Fruit fly (Drosophila melanogaster) whole organism, embryonic: ENCODE measurements around the gene CG15506.

Experiments
- ATbp ChIP-seq: fragments of 200-800 bp; sonication (Bioruptor generic); optimal IDR thresholded peaks from 2 replicates; lab custom pipeline; 2017; ENCODE audit warnings: missing biosample characterization, mild to moderate bottlenecking, missing genetic modification characterization, missing genetic modification reagents
- Aef1 ChIP-seq: fragments of 200-800 bp; sonication (Bioruptor generic); IDR thresholded peaks from 3 replicates; pipeline ENCODE4 v1.3.6; 2022; ENCODE audit warnings: missing biosample characterization, missing genetic modification characterization
- Atf-2 ChIP-seq: fragments of 200-800 bp; sonication (Bioruptor generic); optimal IDR thresholded peaks from 2 replicates; lab custom pipeline; 2016; ENCODE audit warnings: missing biosample characterization, missing genetic modification characterization
- Bgb ChIP-seq: fragments of 200-800 bp; sonication (Bioruptor generic); IDR thresholded peaks from 2 replicates; pipeline ENCODE4 v1.3.6; 2022; ENCODE audit warnings: missing biosample characterization, missing genetic modification characterization; ENCODE audit not compliant: partially characterized antibody
- CG11085 ChIP-seq: fragments of 200-800 bp; sonication (Bioruptor generic); IDR thresholded peaks from 2 replicates; pipeline ENCODE4 v1.3.6; 2022; ENCODE audit warnings: missing biosample characterization, missing genetic modification characterization
- CG11247 ChIP-seq: fragments of 200-800 bp; sonication (Bioruptor generic); IDR thresholded peaks from 2 replicates; pipeline ENCODE4 v1.3.6; 2022; ENCODE audit warnings: missing biosample characterization, missing genetic modification characterization
- CG13894 ChIP-seq: fragments of 200-800 bp; sonication (Bioruptor generic); optimal IDR thresholded peaks from 3 replicates; lab custom pipeline; 2018; ENCODE audit warnings: missing biosample characterization, mild to moderate bottlenecking, missing genetic modification characterization, moderate library complexity
- CG16815 ChIP-seq: fragments of 200-800 bp; sonication (Bioruptor generic); optimal IDR thresholded peaks from 3 replicates; lab custom pipeline; 2017; ENCODE audit warnings: missing biosample characterization, mild to moderate bottlenecking, missing genetic modification characterization
- CG17568 ChIP-seq: fragments of 200-800 bp; sonication (Bioruptor generic); optimal IDR thresholded peaks from 2 replicates; lab custom pipeline; 2018; ENCODE audit warnings: missing biosample characterization, mild to moderate bottlenecking, missing genetic modification characterization, moderate library complexity
- CG18262 ChIP-seq: fragments of 200-800 bp; optimal IDR thresholded peaks from 3 replicates; lab custom pipeline; 2019; ENCODE audit warnings: missing biosample characterization, mild to moderate bottlenecking, missing genetic modification characterization, moderate library complexity
- CG2712 ChIP-seq: fragments of 200-800 bp; optimal IDR thresholded peaks from 3 replicates; lab custom pipeline; 2019; ENCODE audit warnings: missing biosample characterization, mild to moderate bottlenecking, missing genetic modification characterization, moderate library complexity
- CG42726 ChIP-seq: fragments of 200-800 bp; sonication (Bioruptor generic); IDR thresholded peaks from 2 replicates; pipeline ENCODE4 v1.3.6; 2022; ENCODE audit warnings: missing biosample characterization, missing genetic modification characterization; ENCODE audit not compliant: partially characterized antibody
- CG6175 ChIP-seq: fragments of 200-800 bp; sonication (Bioruptor generic); IDR thresholded peaks from 3 replicates; pipeline ENCODE4 v1.3.6; 2022; ENCODE audit warnings: missing biosample characterization, missing genetic modification characterization
- CG8478 ChIP-seq: fragments of >200 bp; optimal IDR thresholded peaks from 2 replicates; lab custom pipeline; 2018
- CG8924 ChIP-seq: fragments of 200-800 bp; optimal IDR thresholded peaks from 3 replicates; lab custom pipeline; 2019; ENCODE audit warnings: missing biosample characterization, mild to moderate bottlenecking, missing genetic modification characterization, moderate library complexity
- CkIIα-i1 ChIP-seq: fragments of 200-800 bp; sonication (Bioruptor generic); IDR thresholded peaks from 2 replicates; pipeline ENCODE4 v1.3.6; 2022; ENCODE audit warnings: missing biosample characterization, missing genetic modification characterization
- D ChIP-seq, 2 experiments: fragments of 200-800 bp in 1 of 2; fragments of >200 bp in 1 of 2; sonication (Bioruptor generic) in 1 of 2; optimal IDR thresholded peaks; 2 replicates in 1 of 2; 3 replicates in 1 of 2; lab custom pipeline; 2017; ENCODE audit warnings: mild to moderate bottlenecking in 1 of 2, missing biosample characterization in 1 of 2, missing genetic modification characterization in 1 of 2, missing genetic modification reagents in 1 of 2
- D19B ChIP-seq: fragments of 200-800 bp; sonication (Bioruptor generic); optimal IDR thresholded peaks from 2 replicates; lab custom pipeline; 2017; ENCODE audit warnings: missing biosample characterization, mild to moderate bottlenecking, missing genetic modification characterization
- Deaf1 ChIP-seq: fragments of 200-800 bp; optimal IDR thresholded peaks from 3 replicates; lab custom pipeline; 2019; ENCODE audit warnings: missing biosample characterization, mild to moderate bottlenecking, missing genetic modification characterization, moderate library complexity
- Dfd ChIP-seq, 2 experiments: fragments of >200 bp; optimal IDR thresholded peaks; 2 replicates each; lab custom pipeline; 2017; ENCODE audit warnings: missing biosample characterization in 2 of 2, missing genetic modification characterization in 2 of 2
- Drgx ChIP-seq: fragments of 200-800 bp; sonication (Bioruptor generic); IDR thresholded peaks from 2 replicates; pipeline ENCODE4 v1.3.6; 2022; ENCODE audit warnings: missing biosample characterization, missing genetic modification characterization
- Ets65A ChIP-seq: fragments of 200-800 bp; sonication (Bioruptor generic); peaks from one replicate; lab custom pipeline; 2016; ENCODE audit warnings: missing biosample characterization, missing genetic modification characterization
- GATAe ChIP-seq: fragments of 200-800 bp; sonication (Bioruptor generic); conservative IDR thresholded peaks from 2 replicates; pipeline ENCODE4 v1.3.6; 2022; ENCODE audit warnings: missing biosample characterization, missing genetic modification characterization
- H2.0 ChIP-seq: fragments of 200-800 bp; sonication (Bioruptor generic); IDR thresholded peaks from 2 replicates; pipeline ENCODE4 v1.3.6; 2022; ENCODE audit warnings: missing biosample characterization, missing genetic modification characterization
- HLH4C ChIP-seq: fragments of 200-800 bp; sonication (Bioruptor generic); IDR thresholded peaks from 3 replicates; pipeline ENCODE4 v1.3.6; 2022; ENCODE audit warnings: missing biosample characterization, missing genetic modification characterization; ENCODE audit not compliant: partially characterized antibody
- Hr39 ChIP-seq: fragments of >200 bp; optimal IDR thresholded peaks from 2 replicates; lab custom pipeline; 2017
- MTF-1 ChIP-seq: fragments of 200-800 bp; sonication (Bioruptor generic); optimal IDR thresholded peaks from 2 replicates; lab custom pipeline; 2018; ENCODE audit warnings: missing biosample characterization, mild to moderate bottlenecking, missing genetic modification characterization, borderline replicate concordance
- Mes4 ChIP-seq: fragments of 200-800 bp; sonication (Bioruptor generic); optimal IDR thresholded peaks from 2 replicates; lab custom pipeline; 2016; ENCODE audit warnings: missing biosample characterization, missing genetic modification characterization
- Myb ChIP-seq: fragments of 200-800 bp; sonication (Bioruptor generic); optimal IDR thresholded peaks from 2 replicates; lab custom pipeline; 2016; ENCODE audit warnings: missing biosample characterization, missing genetic modification characterization
- Oaz ChIP-seq: fragments of 200-800 bp; sonication (Bioruptor generic); IDR thresholded peaks from 2 replicates; pipeline ENCODE4 v1.3.6; 2022; ENCODE audit warnings: missing biosample characterization, missing genetic modification characterization
- Opbp ChIP-seq: fragments of 200-800 bp; sonication (Bioruptor generic); IDR thresholded peaks from 3 replicates; pipeline ENCODE4 v1.3.6; 2022; ENCODE audit warnings: missing biosample characterization, missing genetic modification characterization; ENCODE audit not compliant: partially characterized antibody
- TFAM ChIP-seq: fragments of 200-800 bp; sonication (Bioruptor generic); optimal IDR thresholded peaks from 2 replicates; lab custom pipeline; 2017; ENCODE audit warnings: missing biosample characterization, missing genetic modification characterization, inconsistent platforms
- fu2 ChIP-seq: fragments of 200-800 bp; sonication (Bioruptor generic); optimal IDR thresholded peaks from 2 replicates; lab custom pipeline; 2016; ENCODE audit warnings: missing biosample characterization, missing genetic modification characterization
- jigr1 ChIP-seq: fragments of 200-800 bp; sonication (Bioruptor generic); IDR thresholded peaks from 3 replicates; pipeline ENCODE4 v1.3.6; 2022; ENCODE audit warnings: missing biosample characterization, missing genetic modification characterization
- jing ChIP-seq: fragments of 200-800 bp; sonication (Bioruptor generic); optimal IDR thresholded peaks from 2 replicates; lab custom pipeline; 2018; ENCODE audit warnings: missing biosample characterization, mild to moderate bottlenecking, missing genetic modification characterization
- prd ChIP-seq, 3 experiments: fragments of >200 bp in 2 of 3; fragments of 200-800 bp in 1 of 3; sonication (Bioruptor generic) in 1 of 3; optimal IDR thresholded peaks in 2 of 3; IDR thresholded peaks in 1 of 3; 2 replicates in 2 of 3; 3 replicates in 1 of 3; pipeline versions ENCODE4 v1.3.6 to Lab custom; 2017 to 2022; ENCODE audit warnings: missing biosample characterization in 1 of 3, missing genetic modification characterization in 1 of 3
- rib ChIP-seq: fragments of 200-800 bp; sonication (Bioruptor generic); IDR thresholded peaks from 2 replicates; pipeline ENCODE4 v1.3.6; 2022; ENCODE audit warnings: missing biosample characterization, missing genetic modification characterization
- run ChIP-seq: fragments of 200-800 bp; sonication (Bioruptor generic); optimal IDR thresholded peaks from 3 replicates; lab custom pipeline; 2018; ENCODE audit warnings: missing biosample characterization, mild to moderate bottlenecking, missing genetic modification characterization
- schlank ChIP-seq: fragments of 200-800 bp; sonication (Bioruptor generic); optimal IDR thresholded peaks from 2 replicates; lab custom pipeline; 2018; ENCODE audit warnings: missing biosample characterization, mild to moderate bottlenecking, missing genetic modification characterization
- sd ChIP-seq: fragments of 200-800 bp; sonication (Bioruptor generic); optimal IDR thresholded peaks from 3 replicates; lab custom pipeline; 2018; ENCODE audit warnings: missing biosample characterization, mild to moderate bottlenecking, missing genetic modification characterization, moderate library complexity
- seq ChIP-seq: fragments of 200-800 bp; sonication (Bioruptor generic); IDR thresholded peaks from 2 replicates; pipeline ENCODE4 v1.3.6; 2022; ENCODE audit warnings: missing biosample characterization, missing genetic modification characterization
- stc ChIP-seq: fragments of 200-800 bp; sonication (Bioruptor generic); IDR thresholded peaks from 2 replicates; pipeline ENCODE4 v1.3.6; 2022; ENCODE audit warnings: missing biosample characterization, missing genetic modification characterization
- z ChIP-seq: fragments of 200-800 bp; sonication (Bioruptor generic); IDR thresholded peaks from 3 replicates; pipeline ENCODE4 v1.3.6; 2022; ENCODE audit warnings: missing biosample characterization, missing genetic modification characterization
- zen ChIP-seq: fragments of 200-800 bp; sonication (Bioruptor generic); optimal IDR thresholded peaks from 3 replicates; lab custom pipeline; 2018; ENCODE audit warnings: missing biosample characterization, mild to moderate bottlenecking, missing genetic modification characterization, moderate library complexity
- zen2 ChIP-seq: fragments of 200-800 bp; sonication (Bioruptor generic); IDR thresholded peaks from 3 replicates; pipeline ENCODE4 v1.3.6; 2022; ENCODE audit warnings: missing biosample characterization, missing genetic modification characterization; ENCODE audit not compliant: partially characterized antibody

CG15506 gene

DNA sequence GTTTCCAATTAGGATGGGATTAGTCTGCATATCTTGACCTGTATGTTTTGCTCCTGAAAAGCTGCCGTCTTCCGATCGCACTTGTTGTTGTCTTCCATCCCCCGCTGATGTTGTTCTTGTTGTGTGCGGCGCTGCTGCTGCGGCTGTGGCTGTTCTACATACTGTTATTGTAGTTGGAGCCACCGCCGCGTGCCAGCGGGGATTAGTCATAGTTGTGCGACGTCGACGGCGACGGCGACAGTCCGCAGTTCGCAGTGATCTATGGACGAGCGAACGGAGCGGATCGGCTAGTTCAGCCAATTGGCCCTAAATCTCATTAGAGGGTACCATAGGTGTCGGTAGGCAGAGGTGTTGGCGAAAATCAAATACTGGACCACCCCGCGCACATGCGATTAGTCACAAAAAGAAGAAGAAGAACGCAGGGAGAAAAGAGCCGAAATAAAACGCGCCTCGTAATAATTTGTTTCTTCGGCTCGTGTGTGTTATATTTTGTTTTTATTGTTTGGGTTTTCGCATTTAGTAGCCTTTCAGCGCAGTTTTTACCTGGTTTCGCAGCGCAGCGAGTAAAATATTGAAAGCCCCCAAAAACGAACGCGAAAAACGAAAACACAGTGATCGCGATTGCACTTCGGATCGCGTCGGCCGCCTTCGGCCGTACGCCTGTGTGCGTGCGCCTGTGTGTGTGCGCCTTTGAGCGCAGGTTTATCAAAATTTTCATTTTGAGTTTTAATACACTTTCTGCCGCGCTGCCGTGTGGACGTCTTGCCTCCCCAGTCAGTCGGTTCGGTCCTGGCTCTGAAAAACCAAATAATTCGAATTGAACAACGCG lies 47.0 kb downstream of the CG15506 start, which contains the start of gene kay (continued):
- peak; percentile 33; the same call in 1 of the 2 replicates for TF ChIP-seq Bgb
- TF ChIP-seq Oaz (GFP tag; lab: Robert Waterston, UW): 0 out of 2 replicates have a peak, but pooled peaks have one; percentile 24
- TF ChIP-seq CG18262 (tag; lab: Kevin White, UChicago): no peak
- TF ChIP-seq Mes4 (GFP tag; lab: Kevin White, UChicago): no peak
- no peak for TF ChIP-seq CG8924
- peak; percentile 71 for TF ChIP-seq D19B
- no peak for TF ChIP-seq jigr1 (GFP tag; lab: Robert Waterston, UW)
- TF ChIP-seq schlank (tag; lab: Kevin White, UChicago): no peak
- no peak for TF ChIP-seq run
- TF ChIP-seq MTF-1: no peak
- TF ChIP-seq Hr39 (lab: Kevin White, UChicago): peak; percentile 97
- TF ChIP-seq CG2712 (tag; lab: Kevin White, UChicago): no peak
- no peak for TF ChIP-seq jing (GFP tag; lab: Kevin White, UChicago)
- no peak for TF ChIP-seq CG17568 (GFP tag; lab: Kevin White, UChicago)
- TF ChIP-seq fu2 (GFP tag; lab: Kevin White, UChicago): no peak
- TF ChIP-seq sd: peak; percentile 72
- TF ChIP-seq CG42726 (GFP tag; lab: Robert Waterston, UW): 0 out of 2 replicates have a peak, but pooled peaks have one; percentile 19
- TF ChIP-seq TFAM (GFP tag; lab: Kevin White, UChicago): no peak
- no peak for TF ChIP-seq CG11085

- peak in 1 of 2 experiments; percentile 77 for TF ChIP-seq Dfd (GFP tag; optimal IDR thresholded peaks at IDR 0.05; lab: Kevin White, UChicago)
- TF ChIP-seq H2.0 (GFP tag; lab: Robert Waterston, UW): no peak
- TF ChIP-seq zen2 (GFP tag; lab: Robert Waterston, UW): no peak
- peak; percentile 73 for TF ChIP-seq CG8478
- TF ChIP-seq ATbp (GFP tag; lab: Kevin White, UChicago): no peak
- no peak for TF ChIP-seq CG11247
- TF ChIP-seq D19B: no peak
- TF ChIP-seq Aef1 (GFP tag; lab: Robert Waterston, UW): no peak
- no peak for TF ChIP-seq CG8924
- 0 out of 3 replicates have a peak, but pooled peaks have one; percentile 7 for TF ChIP-seq HLH4C
- TF ChIP-seq Myb (GFP tag; lab: Kevin White, UChicago): no peak
- no peak for TF ChIP-seq Drgx (GFP tag; lab: Robert Waterston, UW)
- TF ChIP-seq GATAe: no peak
- TF ChIP-seq CG6175: no peak
- no peak for TF ChIP-seq CG16815 (GFP tag; lab: Kevin White, UChicago)
- TF ChIP-seq seq: no peak
Observed at dm6 chr3R:29767236-29767635, 48.8 kb downstream of the CG15506 start.

dm6 chr3R:29770930-29771329 lies 52.5 kb downstream of the CG15506 start:
- TF ChIP-seq Ets65A (GFP tag; lab: Kevin White, UChicago): peak; percentile 66
- peak; percentile 91 for TF ChIP-seq zen (tag; lab: Kevin White, UChicago)
- TF ChIP-seq stc (GFP tag; lab: Robert Waterston, UW): no peak
- peak; percentile 10 for TF ChIP-seq Deaf1 (tag; lab: Kevin White, UChicago)
- 0 out of 3 replicates have a peak, but pooled peaks have one; percentile 20 for TF ChIP-seq Opbp (GFP tag; lab: Robert Waterston, UW)
- 0 out of 2 replicates have a peak, but pooled peaks have one; percentile 16 for TF ChIP-seq rib (GFP tag; lab: Robert Waterston, UW)
- TF ChIP-seq z (GFP tag; lab: Robert Waterston, UW): peak; percentile 48; the same call in 2 of the 3 replicates
- no peak for TF ChIP-seq CkIIα-i1 (GFP tag; lab: Robert Waterston, UW)
- TF ChIP-seq CG13894 (tag; lab: Kevin White, UChicago): peak; percentile 54
- peak; percentile 11 for TF ChIP-seq D (optimal IDR thresholded peaks at IDR 0.05; lab: Kevin White, UChicago)
- no peak for TF ChIP-seq D (GFP tag; optimal IDR thresholded peaks at IDR 0.05; lab: Kevin White, UChicago)
- no peak for TF ChIP-seq prd (optimal IDR thresholded peaks at IDR 0.05; lab: Kevin White, UChicago)
- TF ChIP-seq prd (GFP tag; IDR thresholded peaks at IDR 0.05; lab: Robert Waterston, UW): 0 out of 3 replicates have a peak, but pooled peaks have one; percentile 13
- no peak for TF ChIP-seq Atf-2 (GFP tag; lab: Kevin White, UChicago)
- TF ChIP-seq zen2 (GFP tag; lab: Robert Waterston, UW): no peak
